Fruit fly (Drosophila melanogaster) whole organism, embryonic: ENCODE data around the gene Trl.

Source experiments
- ATbp ChIP-seq: fragments of 200-800 bp; sonication (Bioruptor generic); optimal IDR thresholded peaks from 2 replicates; lab custom pipeline; 2017; ENCODE audit warnings: missing biosample characterization, mild to moderate bottlenecking, missing genetic modification characterization, missing genetic modification reagents
- Atf6 ChIP-seq: fragments of 200-800 bp; sonication (Bioruptor generic); IDR thresholded peaks from 2 replicates; pipeline ENCODE4 v1.3.6; 2022; ENCODE audit warnings: missing biosample characterization, missing genetic modification characterization
- Bdp1 ChIP-seq: fragments of 200-800 bp; sonication (Bioruptor generic); optimal IDR thresholded peaks from 3 replicates; lab custom pipeline; 2016; ENCODE audit warnings: missing biosample characterization, missing genetic modification characterization
- CG13296 ChIP-seq: fragments of 200-800 bp; sonication (Bioruptor generic); optimal IDR thresholded peaks from 3 replicates; lab custom pipeline; 2018; ENCODE audit warnings: missing biosample characterization, mild to moderate bottlenecking, missing genetic modification characterization
- CG13894 ChIP-seq: fragments of 200-800 bp; sonication (Bioruptor generic); optimal IDR thresholded peaks from 3 replicates; lab custom pipeline; 2018; ENCODE audit warnings: missing biosample characterization, mild to moderate bottlenecking, missing genetic modification characterization, moderate library complexity
- CG14860 ChIP-seq: fragments of 200-800 bp; sonication (Bioruptor generic); IDR thresholded peaks from 3 replicates; pipeline ENCODE4 v1.3.6; 2022; ENCODE audit warnings: missing biosample characterization, missing genetic modification characterization; ENCODE audit not compliant: partially characterized antibody
- CG15696 ChIP-seq: fragments of 200-800 bp; sonication (Bioruptor generic); optimal IDR thresholded peaks from 2 replicates; lab custom pipeline; 2019; ENCODE audit warnings: missing biosample characterization, mild to moderate bottlenecking, missing genetic modification characterization, moderate library complexity
- CG17328 ChIP-seq: fragments of 200-800 bp; sonication (Bioruptor generic); IDR thresholded peaks from 2 replicates; pipeline ENCODE4 v1.3.6; 2022; ENCODE audit warnings: missing biosample characterization, missing genetic modification characterization
- CG2199 ChIP-seq: fragments of 200-800 bp; sonication (Bioruptor generic); IDR thresholded peaks from 3 replicates; pipeline ENCODE4 v1.3.6; 2022; ENCODE audit warnings: missing biosample characterization, missing genetic modification characterization
- CG30020 ChIP-seq: fragments of 200-800 bp; optimal IDR thresholded peaks from 2 replicates; lab custom pipeline; 2019; ENCODE audit warnings: missing biosample characterization, mild to moderate bottlenecking, missing genetic modification characterization, moderate library complexity
- CG30403 ChIP-seq: fragments of 200-800 bp; sonication (Bioruptor generic); optimal IDR thresholded peaks from 3 replicates; lab custom pipeline; 2016; ENCODE audit warnings: missing biosample characterization, missing genetic modification characterization
- CG4707 ChIP-seq: fragments of 200-800 bp; sonication (Bioruptor generic); optimal IDR thresholded peaks from 2 replicates; lab custom pipeline; 2018; ENCODE audit warnings: missing biosample characterization, mild to moderate bottlenecking, missing genetic modification characterization, moderate library complexity
- CG4854 ChIP-seq: fragments of 200-800 bp; sonication (Bioruptor generic); optimal IDR thresholded peaks from 2 replicates; lab custom pipeline; 2016; ENCODE audit warnings: missing biosample characterization, missing genetic modification characterization, inconsistent platforms
- CG6254 ChIP-seq: fragments of 200-800 bp; sonication (Bioruptor generic); optimal IDR thresholded peaks from 3 replicates; lab custom pipeline; 2017; ENCODE audit warnings: mild to moderate bottlenecking, missing biosample characterization, missing genetic modification reagents, missing genetic modification characterization
- CG7556 ChIP-seq: fragments of 200-800 bp; sonication (Bioruptor generic); optimal IDR thresholded peaks from 2 replicates; lab custom pipeline; 2017; ENCODE audit warnings: missing biosample characterization, mild to moderate bottlenecking, missing genetic modification characterization
- CG7786 ChIP-seq: fragments of 200-800 bp; sonication (Bioruptor generic); optimal IDR thresholded peaks from 2 replicates; lab custom pipeline; 2016; ENCODE audit warnings: missing biosample characterization, missing genetic modification characterization
- CG8089 ChIP-seq: fragments of 200-800 bp; sonication (Bioruptor generic); optimal IDR thresholded peaks from 3 replicates; lab custom pipeline; 2016; ENCODE audit warnings: missing biosample characterization, missing genetic modification characterization
- CG8281 ChIP-seq: fragments of 200-800 bp; sonication (Bioruptor generic); optimal IDR thresholded peaks from 2 replicates; lab custom pipeline; 2018; ENCODE audit warnings: missing biosample characterization, mild to moderate bottlenecking, missing genetic modification characterization, moderate library complexity
- CG9817 ChIP-seq: fragments of 200-800 bp; sonication (Bioruptor generic); optimal IDR thresholded peaks from 2 replicates; lab custom pipeline; 2018; ENCODE audit warnings: missing biosample characterization, mild to moderate bottlenecking, missing genetic modification characterization, moderate library complexity
- ERR ChIP-seq: fragments of 200-800 bp; sonication (Bioruptor generic); optimal IDR thresholded peaks from 2 replicates; lab custom pipeline; 2016; ENCODE audit warnings: missing biosample characterization, missing genetic modification characterization
- Ets65A ChIP-seq: fragments of 200-800 bp; sonication (Bioruptor generic); peaks from one replicate; lab custom pipeline; 2016; ENCODE audit warnings: missing biosample characterization, missing genetic modification characterization
- HLH3B ChIP-seq: fragments of 200-800 bp; sonication (Bioruptor generic); IDR thresholded peaks from 2 replicates; pipeline ENCODE4 v1.3.6; 2022; ENCODE audit warnings: missing biosample characterization, missing genetic modification characterization
- HLHmδ ChIP-seq: fragments of 200-800 bp; sonication (Bioruptor generic); optimal IDR thresholded peaks from 2 replicates; lab custom pipeline; 2018; ENCODE audit warnings: missing biosample characterization, mild to moderate bottlenecking, missing genetic modification characterization, moderate library complexity
- Hr3 ChIP-seq: fragments of 200-800 bp; sonication (Bioruptor generic); optimal IDR thresholded peaks from 3 replicates; lab custom pipeline; 2016; ENCODE audit warnings: missing biosample characterization, missing genetic modification characterization
- Mes4 ChIP-seq: fragments of 200-800 bp; sonication (Bioruptor generic); optimal IDR thresholded peaks from 2 replicates; lab custom pipeline; 2016; ENCODE audit warnings: missing biosample characterization, missing genetic modification characterization
- NC2α ChIP-seq: fragments of 200-800 bp; sonication (Bioruptor generic); optimal IDR thresholded peaks from 2 replicates; lab custom pipeline; 2016; ENCODE audit warnings: missing biosample characterization, missing genetic modification characterization
- NK7.1 ChIP-seq: fragments of 200-800 bp; sonication (Bioruptor generic); optimal IDR thresholded peaks from 3 replicates; lab custom pipeline; 2016; ENCODE audit warnings: missing biosample characterization, missing genetic modification characterization
- Optix ChIP-seq: fragments of 200-800 bp; sonication (Bioruptor generic); IDR thresholded peaks from 3 replicates; pipeline ENCODE4 v1.3.6; 2022; ENCODE audit warnings: missing biosample characterization, missing genetic modification characterization
- Xbp1 ChIP-seq: fragments of 200-800 bp; sonication (Bioruptor generic); optimal IDR thresholded peaks from 3 replicates; lab custom pipeline; 2016; ENCODE audit warnings: missing biosample characterization, mild to moderate bottlenecking, missing genetic modification characterization
- bigmax ChIP-seq: fragments of 200-800 bp; sonication (Bioruptor generic); optimal IDR thresholded peaks from 2 replicates; lab custom pipeline; 2018; ENCODE audit warnings: missing biosample characterization, mild to moderate bottlenecking, missing genetic modification characterization
- chif ChIP-seq, 2 experiments: fragments of 200-800 bp; sonication (Bioruptor generic); optimal IDR thresholded peaks; 3 replicates each; lab custom pipeline; 2016; ENCODE audit warnings: missing biosample characterization in 2 of 2, missing genetic modification characterization in 2 of 2
- dan ChIP-seq: fragments of 200-800 bp; sonication (Bioruptor generic); IDR thresholded peaks from 2 replicates; pipeline ENCODE4 v1.3.6; 2022; ENCODE audit warnings: missing biosample characterization, missing genetic modification characterization
- eve ChIP-seq, 2 experiments: fragments of >200 bp; optimal IDR thresholded peaks; 2 replicates each; lab custom pipeline; 2017; ENCODE audit warnings: missing biosample characterization in 2 of 2, missing genetic modification characterization in 2 of 2
- gce ChIP-seq: fragments of 200-800 bp; sonication (Bioruptor generic); IDR thresholded peaks from 3 replicates; pipeline ENCODE4 v1.3.6; 2022; ENCODE audit warnings: missing biosample characterization, missing genetic modification characterization
- gem ChIP-seq: fragments of 200-800 bp; sonication (Bioruptor generic); optimal IDR thresholded peaks from 2 replicates; lab custom pipeline; 2019; ENCODE audit warnings: missing biosample characterization, mild to moderate bottlenecking, missing genetic modification characterization, moderate library complexity
- hbn ChIP-seq: fragments of 200-800 bp; sonication (Bioruptor generic); IDR thresholded peaks from 2 replicates; pipeline ENCODE4 v1.3.6; 2022; ENCODE audit warnings: missing biosample characterization, missing genetic modification characterization; ENCODE audit not compliant: partially characterized antibody
- lab ChIP-seq: fragments of 200-800 bp; sonication (Bioruptor generic); optimal IDR thresholded peaks from 3 replicates; lab custom pipeline; 2017; ENCODE audit warnings: missing biosample characterization, missing genetic modification characterization, mild to moderate bottlenecking, moderate library complexity, missing genetic modification reagents
- lbe ChIP-seq: fragments of 200-800 bp; sonication (Bioruptor generic); optimal IDR thresholded peaks from 2 replicates; lab custom pipeline; 2016; ENCODE audit warnings: missing biosample characterization, mild to moderate bottlenecking, missing genetic modification characterization
- lilli ChIP-seq: fragments of 200-800 bp; sonication (Bioruptor generic); optimal IDR thresholded peaks from 3 replicates; lab custom pipeline; 2016; ENCODE audit warnings: missing biosample characterization, missing genetic modification characterization
- luna ChIP-seq: fragments of 200-800 bp; sonication (Bioruptor generic); optimal IDR thresholded peaks from 2 replicates; lab custom pipeline; 2016; ENCODE audit warnings: missing biosample characterization, missing genetic modification characterization
- mam ChIP-seq: fragments of 200-800 bp; sonication (Bioruptor generic); optimal IDR thresholded peaks from 3 replicates; lab custom pipeline; 2016; ENCODE audit warnings: missing biosample characterization, missing genetic modification characterization
- mirr ChIP-seq: fragments of 200-800 bp; sonication (Bioruptor generic); optimal IDR thresholded peaks from 3 replicates; lab custom pipeline; 2018; ENCODE audit warnings: missing biosample characterization, mild to moderate bottlenecking, missing genetic modification characterization
- mld ChIP-seq: fragments of 200-800 bp; sonication (Bioruptor generic); IDR thresholded peaks from 3 replicates; pipeline ENCODE4 v1.3.6; 2022; ENCODE audit warnings: missing biosample characterization, missing genetic modification characterization; ENCODE audit not compliant: partially characterized antibody
- odd ChIP-seq: fragments of 200-800 bp; sonication (Bioruptor generic); optimal IDR thresholded peaks from 2 replicates; lab custom pipeline; 2017; ENCODE audit warnings: missing biosample characterization, mild to moderate bottlenecking, missing genetic modification characterization
- onecut ChIP-seq: fragments of 200-800 bp; sonication (Bioruptor generic); IDR thresholded peaks from 2 replicates; pipeline ENCODE4 v1.3.6; 2022; ENCODE audit warnings: missing biosample characterization, missing genetic modification characterization
- pb ChIP-seq: fragments of 200-800 bp; sonication (Bioruptor generic); optimal IDR thresholded peaks from 3 replicates; lab custom pipeline; 2016; ENCODE audit warnings: missing biosample characterization, missing genetic modification characterization
- run ChIP-seq: fragments of 200-800 bp; sonication (Bioruptor generic); optimal IDR thresholded peaks from 3 replicates; lab custom pipeline; 2018; ENCODE audit warnings: missing biosample characterization, mild to moderate bottlenecking, missing genetic modification characterization
- salm ChIP-seq: fragments of 200-800 bp; sonication (Bioruptor generic); optimal IDR thresholded peaks from 2 replicates; lab custom pipeline; 2018; ENCODE audit warnings: missing biosample characterization, mild to moderate bottlenecking, missing genetic modification characterization
- toy ChIP-seq: fragments of 200-800 bp; sonication (Bioruptor generic); IDR thresholded peaks from 2 replicates; pipeline ENCODE4 v1.3.6; 2022; ENCODE audit warnings: missing biosample characterization, missing genetic modification characterization
- trem ChIP-seq: fragments of 200-800 bp; optimal IDR thresholded peaks from 3 replicates; lab custom pipeline; 2019; ENCODE audit warnings: missing biosample characterization, mild to moderate bottlenecking, missing genetic modification characterization, moderate library complexity
- yki ChIP-seq: fragments of >200 bp; optimal IDR thresholded peaks from 3 replicates; lab custom pipeline; 2018
- z ChIP-seq: fragments of 200-800 bp; sonication (Bioruptor generic); IDR thresholded peaks from 3 replicates; pipeline ENCODE4 v1.3.6; 2022; ENCODE audit warnings: missing biosample characterization, missing genetic modification characterization

Gene Trl

DNA sequence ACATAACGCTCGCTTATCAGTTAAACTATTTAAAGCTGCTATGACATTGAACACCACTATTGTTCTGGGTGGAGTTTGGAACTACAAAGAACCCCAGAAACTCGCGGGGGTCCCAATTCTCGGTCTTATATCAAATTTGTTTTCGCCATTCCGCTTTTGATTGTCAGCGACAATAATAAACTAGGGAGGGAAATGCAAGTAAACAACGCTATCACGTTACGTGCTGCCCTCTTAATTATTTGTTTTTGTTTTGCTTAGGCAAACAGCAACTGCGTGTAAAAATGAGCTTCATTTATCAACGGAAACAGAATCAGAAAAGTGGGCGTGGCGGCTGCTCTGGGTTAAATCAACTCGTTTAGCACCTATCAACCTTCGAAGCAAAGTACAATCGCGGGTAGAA lies 19.3 kb upstream of the Trl start (continued):
- TF ChIP-seq CG15696 (peak; percentile 55), NK7.1 (GFP tag; lab: Kevin White, UChicago) (no peak), hbn (GFP tag; lab: Robert Waterston, UW) (no peak), HLHmδ (GFP tag; lab: Kevin White, UChicago) (peak; percentile 49), CG9817 (tag; lab: Kevin White, UChicago) (no peak), trem (no peak), mam (GFP tag; lab: Kevin White, UChicago) (no peak), yki (lab: Kevin White, UChicago) (no peak), Xbp1 (GFP tag; lab: Kevin White, UChicago) (no peak), lilli (GFP tag; lab: Kevin White, UChicago) (peak; percentile 6), run (no peak), CG4854 (GFP tag; lab: Kevin White, UChicago) (peak; percentile 29), Mes4 (GFP tag; lab: Kevin White, UChicago) (peak; percentile 21), CG30403 (GFP tag; lab: Kevin White, UChicago) (no peak), gce (GFP tag; lab: Robert Waterston, UW) (no peak), dan (GFP tag; lab: Robert Waterston, UW) (no peak), pb (GFP tag; lab: Kevin White, UChicago) (no peak), HLH3B (peak; percentile 59; the same call in 1 of the 2 replicates), CG30020 (tag; lab: Kevin White, UChicago) (no peak), salm (tag; lab: Kevin White, UChicago) (no peak), mirr (peak; percentile 38), ERR (GFP tag; lab: Kevin White, UChicago) (no peak), bigmax (GFP tag; lab: Kevin White, UChicago) (no peak), onecut (GFP tag; lab: Robert Waterston, UW) (peak; percentile 48), lab (peak; percentile 63), chif (GFP tag; optimal IDR thresholded peaks at IDR 0.05; lab: Kevin White, UChicago) (no peak), toy (GFP tag; lab: Robert Waterston, UW) (no peak), CG14860 (GFP tag; lab: Robert Waterston, UW) (no peak), CG8281 (tag; lab: Kevin White, UChicago) (no peak), Atf6 (GFP tag; lab: Robert Waterston, UW) (peak; percentile 44; the same call in 1 of the 2 replicates), eve (GFP tag; optimal IDR thresholded peaks at IDR 0.05; lab: Kevin White, UChicago) (no peak), CG8089 (no peak), CG7786 (no peak), CG7556 (GFP tag; lab: Kevin White, UChicago) (peak; percentile 37), Hr3 (GFP tag; lab: Kevin White, UChicago) (no peak), CG6254 (GFP tag; lab: Kevin White, UChicago) (peak; percentile 51), ATbp (GFP tag; lab: Kevin White, UChicago) (peak; percentile 74), CG13894 (tag; lab: Kevin White, UChicago) (no peak), odd (GFP tag; lab: Kevin White, UChicago) (peak; percentile 65), lbe (GFP tag; lab: Kevin White, UChicago) (no peak), CG17328 (GFP tag; lab: Robert Waterston, UW) (0 out of 2 replicates have a peak, but pooled peaks have one; percentile 21), mld (no peak), z (GFP tag; lab: Robert Waterston, UW) (0 out of 3 replicates have a peak, but pooled peaks have one; percentile 12), luna (no peak), Optix (no peak), Bdp1 (GFP tag; lab: Kevin White, UChicago) (peak; percentile 33), gem (tag; lab: Kevin White, UChicago) (peak; percentile 18), CG4707 (peak; percentile 42), NC2α (GFP tag; lab: Kevin White, UChicago) (no peak), CG13296 (GFP tag; lab: Kevin White, UChicago) (peak; percentile 64), Ets65A (GFP tag; lab: Kevin White, UChicago) (no peak), CG2199 (GFP tag; lab: Robert Waterston, UW) (no peak)
